Fruit fly (Drosophila melanogaster) whole organism, pupa: Measurements from ENCODE around the gene Cyp4ac3.

Source experiments
- CG10348 ChIP-seq: fragments of 200-800 bp; sonication (Bioruptor generic); IDR thresholded peaks from 2 replicates; pipeline ENCODE4 v1.3.6; 2022; ENCODE audit warnings: missing biosample characterization, missing genetic modification characterization
- CG12605 ChIP-seq: fragments of 200-800 bp; sonication (Bioruptor generic); IDR thresholded peaks from 2 replicates; pipeline ENCODE4 v1.3.6; 2022; ENCODE audit warnings: missing biosample characterization, missing genetic modification characterization
- CG13204 ChIP-seq: fragments of 200-800 bp; sonication (Bioruptor generic); optimal IDR thresholded peaks from 2 replicates; lab custom pipeline; 2018; ENCODE audit warnings: missing biosample characterization, mild to moderate bottlenecking, missing genetic modification characterization, moderate library complexity
- CG14655 ChIP-seq: fragments of 200-800 bp; sonication (Bioruptor generic); optimal IDR thresholded peaks from 3 replicates; lab custom pipeline; 2017; ENCODE audit warnings: mild to moderate bottlenecking, missing biosample characterization, missing genetic modification reagents, missing genetic modification characterization
- CG15710 ChIP-seq: fragments of 200-800 bp; sonication (Bioruptor generic); optimal IDR thresholded peaks from 2 replicates; lab custom pipeline; 2018; ENCODE audit warnings: missing biosample characterization, mild to moderate bottlenecking, missing genetic modification characterization, moderate library complexity
- CG17806 ChIP-seq: fragments of 200-800 bp; sonication (Bioruptor generic); optimal IDR thresholded peaks from 2 replicates; lab custom pipeline; 2018; ENCODE audit warnings: missing biosample characterization, mild to moderate bottlenecking, missing genetic modification characterization, moderate library complexity
- CG32121 ChIP-seq: fragments of 200-800 bp; sonication (Bioruptor generic); IDR thresholded peaks from 2 replicates; pipeline ENCODE4 v1.3.6; 2022; ENCODE audit warnings: missing biosample characterization, missing genetic modification characterization
- CG34367 ChIP-seq: fragments of 200-800 bp; sonication (Bioruptor generic); optimal IDR thresholded peaks from 2 replicates; lab custom pipeline; 2018; ENCODE audit warnings: missing biosample characterization, mild to moderate bottlenecking, missing genetic modification characterization
- CG4496 ChIP-seq: fragments of 200-800 bp; sonication (Bioruptor generic); IDR thresholded peaks from 3 replicates; pipeline ENCODE4 v1.3.6; 2022; ENCODE audit warnings: missing biosample characterization, missing genetic modification characterization
- CG8159 ChIP-seq: fragments of 200-800 bp; sonication (Bioruptor generic); optimal IDR thresholded peaks from 3 replicates; lab custom pipeline; 2018; ENCODE audit warnings: missing biosample characterization, mild to moderate bottlenecking, missing genetic modification characterization, moderate library complexity
- CG8301 ChIP-seq: fragments of 200-800 bp; sonication (Bioruptor generic); optimal IDR thresholded peaks from 2 replicates; lab custom pipeline; 2018; ENCODE audit warnings: missing biosample characterization, mild to moderate bottlenecking, missing genetic modification characterization
- CG9948 ChIP-seq: fragments of 200-800 bp; sonication (Bioruptor generic); optimal IDR thresholded peaks from 2 replicates; lab custom pipeline; 2018; ENCODE audit warnings: missing biosample characterization, mild to moderate bottlenecking, missing genetic modification characterization, moderate library complexity
- D1 ChIP-seq: fragments of 200-800 bp; sonication (Bioruptor generic); optimal IDR thresholded peaks from 2 replicates; lab custom pipeline; 2018; ENCODE audit warnings: missing biosample characterization, mild to moderate bottlenecking, missing genetic modification characterization, moderate library complexity
- EcR ChIP-seq: fragments of 200-800 bp; sonication (Bioruptor generic); optimal IDR thresholded peaks from 3 replicates; lab custom pipeline; 2019; ENCODE audit warnings: missing biosample characterization, missing genetic modification characterization, mild to moderate bottlenecking, moderate library complexity, missing genetic modification reagents
- Pif1A ChIP-seq: fragments of 200-800 bp; sonication (Bioruptor generic); optimal IDR thresholded peaks from 3 replicates; lab custom pipeline; 2016; ENCODE audit warnings: missing biosample characterization, missing genetic modification characterization
- Pif1B ChIP-seq: fragments of 200-800 bp; sonication (Bioruptor generic); optimal IDR thresholded peaks from 3 replicates; lab custom pipeline; 2016; ENCODE audit warnings: missing biosample characterization, missing genetic modification characterization
- Snoo ChIP-seq: fragments of 200-800 bp; sonication (Bioruptor generic); optimal IDR thresholded peaks from 3 replicates; lab custom pipeline; 2017; ENCODE audit warnings: missing biosample characterization, mild to moderate bottlenecking, missing genetic modification characterization, inconsistent platforms
- fd96Ca ChIP-seq: fragments of 200-800 bp; sonication (Bioruptor generic); IDR thresholded peaks from 3 replicates; pipeline ENCODE4 v1.3.6; 2022; ENCODE audit warnings: missing biosample characterization, missing genetic modification characterization
- gl ChIP-seq: fragments of 200-800 bp; sonication (Bioruptor generic); optimal IDR thresholded peaks from 2 replicates; lab custom pipeline; 2018; ENCODE audit warnings: missing biosample characterization, mild to moderate bottlenecking, missing genetic modification characterization
- rn ChIP-seq: fragments of 200-800 bp; sonication (Bioruptor generic); IDR thresholded peaks from 2 replicates; pipeline ENCODE4 v1.3.6; 2022; ENCODE audit warnings: missing biosample characterization, missing genetic modification characterization

The Cyp4ac3 gene

dm6 chr2L:5271081-5271480 is 2.8 kb downstream of the Cyp4ac3 start, which contains the start of gene tkv:
Gene tkv, minus strand, starts transcription at chr2L:5271384.
- TF ChIP-seq Snoo (tag; lab: Kevin White, UChicago) (no peak), rn (GFP tag; lab: Robert Waterston, UW) (no peak), CG17806 (tag; lab: Kevin White, UChicago) (no peak), CG8159 (no peak), gl (tag; lab: Kevin White, UChicago) (no peak), CG14655 (GFP tag; lab: Kevin White, UChicago) (no peak), CG32121 (GFP tag; lab: Robert Waterston, UW) (no peak), CG8301 (tag; lab: Kevin White, UChicago) (no peak), Pif1A (GFP tag; lab: Kevin White, UChicago) (no peak), CG9948 (tag; lab: Kevin White, UChicago) (no peak)

- no peak for TF ChIP-seq D1
- no peak for TF ChIP-seq CG8159
- TF ChIP-seq Pif1B (GFP tag; lab: Kevin White, UChicago), result no peak
- no peak for TF ChIP-seq Pif1A (GFP tag; lab: Kevin White, UChicago)
- no peak for TF ChIP-seq fd96Ca (GFP tag; lab: Robert Waterston, UW)
- no peak for TF ChIP-seq CG34367 (tag; lab: Kevin White, UChicago)
- TF ChIP-seq EcR (GFP tag; lab: Kevin White, UChicago), result no peak
- TF ChIP-seq CG4496 (GFP tag; lab: Robert Waterston, UW), result no peak
- TF ChIP-seq CG15710 (tag; lab: Kevin White, UChicago), result no peak
- TF ChIP-seq CG12605 (GFP tag; lab: Robert Waterston, UW), result no peak
- TF ChIP-seq rn (GFP tag; lab: Robert Waterston, UW), result no peak
- TF ChIP-seq Snoo (tag; lab: Kevin White, UChicago), result no peak
- no peak for TF ChIP-seq CG9948 (tag; lab: Kevin White, UChicago)
- TF ChIP-seq CG10348 (GFP tag; lab: Robert Waterston, UW), result no peak
Observed at dm6 chr2L:5277262-5278008, 9.1 kb downstream of the Cyp4ac3 start.

dm6 chr2L:5278309-5279130 is 10.2 kb downstream of the Cyp4ac3 start, which contains the start of the genes Nin and Bub1:
Gene Nin, minus strand, starts transcription at chr2L:5278548.
Gene Bub1, plus strand, starts transcription at chr2L:5278865.
- TF ChIP-seq rn (GFP tag; lab: Robert Waterston, UW), result 0 out of 2 replicates have a peak, but pooled peaks have one; percentile 8
- TF ChIP-seq CG15710 (tag; lab: Kevin White, UChicago), result peak; percentile 27
- no peak for TF ChIP-seq D1
- TF ChIP-seq gl (tag; lab: Kevin White, UChicago), result peak; percentile 2
- TF ChIP-seq CG10348 (GFP tag; lab: Robert Waterston, UW), result no peak
- TF ChIP-seq, all 21 proteins: peak for 3

DNA sequence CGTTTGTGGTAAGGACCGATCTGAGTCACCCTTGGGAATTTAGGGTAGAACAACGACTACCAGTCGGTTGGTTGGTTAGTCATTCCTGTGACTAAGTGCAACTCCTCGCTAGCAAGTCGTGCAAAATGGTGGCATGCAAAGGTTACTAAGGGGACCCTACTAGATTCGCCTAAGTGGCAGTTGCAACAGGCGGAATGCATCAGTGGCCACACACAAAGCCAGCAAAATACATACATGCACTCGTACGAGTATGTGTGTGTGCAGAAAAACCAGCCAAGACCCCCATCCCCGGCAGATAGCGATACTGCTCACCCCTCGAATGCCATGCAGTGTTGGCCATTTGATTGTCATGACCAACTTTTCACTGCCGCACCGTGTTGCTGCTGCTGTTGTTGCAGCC is 16.5 kb downstream of the Cyp4ac3 start:
- TF ChIP-seq CG4496 (GFP tag; lab: Robert Waterston, UW), result 0 out of 3 replicates have a peak, but pooled peaks have one; percentile 27
- TF ChIP-seq CG32121 (GFP tag; lab: Robert Waterston, UW), result 0 out of 2 replicates have a peak, but pooled peaks have one; percentile 10
- peak; percentile 65 for TF ChIP-seq EcR (GFP tag; lab: Kevin White, UChicago)
- TF ChIP-seq CG13204 (GFP tag; lab: Kevin White, UChicago), result no peak
- no peak for TF ChIP-seq CG8301 (tag; lab: Kevin White, UChicago)
- TF ChIP-seq, all 21 proteins: peak for 3

- TF ChIP-seq D1 (no peak), CG4496 (GFP tag; lab: Robert Waterston, UW) (no peak), CG9948 (tag; lab: Kevin White, UChicago) (no peak), EcR (GFP tag; lab: Kevin White, UChicago) (no peak), Snoo (tag; lab: Kevin White, UChicago) (no peak), CG34367 (tag; lab: Kevin White, UChicago) (no peak), CG17806 (tag; lab: Kevin White, UChicago) (no peak), fd96Ca (GFP tag; lab: Robert Waterston, UW) (no peak), gl (tag; lab: Kevin White, UChicago) (no peak), rn (GFP tag; lab: Robert Waterston, UW) (no peak), CG15710 (tag; lab: Kevin White, UChicago) (no peak), CG13204 (GFP tag; lab: Kevin White, UChicago) (no peak), CG32121 (GFP tag; lab: Robert Waterston, UW) (no peak)
- TF ChIP-seq, all 21 proteins: peak for 0
Observed at dm6 chr2L:5285860-5286259, 17.6 kb downstream of the Cyp4ac3 start.

- TF ChIP-seq CG34367 (tag; lab: Kevin White, UChicago), result no peak
- peak; percentile 73 for TF ChIP-seq EcR (GFP tag; lab: Kevin White, UChicago)
- no peak for TF ChIP-seq CG8159
- TF ChIP-seq fd96Ca (GFP tag; lab: Robert Waterston, UW), result no peak
- TF ChIP-seq CG13204 (GFP tag; lab: Kevin White, UChicago), result no peak
Observed at dm6 chr2L:5286572-5286971, 18.3 kb downstream of the Cyp4ac3 start.
